Fruit fly (Drosophila melanogaster) whole organism, embryonic: ENCODE results near the gene Ppm1.

Source experiments
- Adf1 ChIP-seq: fragments of 200-800 bp; sonication (Bioruptor generic); IDR thresholded peaks from 2 replicates; pipeline ENCODE4 v1.3.6; 2022; ENCODE audit warnings: missing biosample characterization, missing genetic modification characterization
- BEAF-32 ChIP-seq: fragments of 200-800 bp; sonication (Bioruptor generic); optimal IDR thresholded peaks from 3 replicates; lab custom pipeline; 2017; ENCODE audit warnings: missing biosample characterization, missing genetic modification characterization, mild to moderate bottlenecking, moderate library complexity, missing genetic modification reagents
- C15 ChIP-seq: fragments of 200-800 bp; sonication (Bioruptor generic); IDR thresholded peaks from 3 replicates; pipeline ENCODE4 v1.3.6; 2022; ENCODE audit warnings: missing biosample characterization, missing genetic modification characterization
- CG10209 ChIP-seq: fragments of 200-800 bp; sonication (Bioruptor generic); optimal IDR thresholded peaks from 3 replicates; lab custom pipeline; 2017; ENCODE audit warnings: missing biosample characterization, mild to moderate bottlenecking, missing genetic modification characterization, missing genetic modification reagents
- CG10321 ChIP-seq: fragments of 200-800 bp; sonication (Bioruptor generic); IDR thresholded peaks from 2 replicates; pipeline ENCODE4 v1.3.6; 2022; ENCODE audit warnings: missing biosample characterization, missing genetic modification characterization
- CG11093 ChIP-seq: fragments of 200-800 bp; sonication (Bioruptor generic); IDR thresholded peaks from 3 replicates; pipeline ENCODE4 v1.3.6; 2022; ENCODE audit warnings: missing biosample characterization, missing genetic modification characterization
- CG11504 ChIP-seq: fragments of 200-800 bp; sonication (Bioruptor generic); optimal IDR thresholded peaks from 3 replicates; lab custom pipeline; 2019; ENCODE audit warnings: missing biosample characterization, mild to moderate bottlenecking, missing genetic modification characterization, moderate library complexity
- CG11560 ChIP-seq: fragments of 200-800 bp; sonication (Bioruptor generic); IDR thresholded peaks from 3 replicates; pipeline ENCODE4 v1.3.6; 2022; ENCODE audit warnings: missing biosample characterization, missing genetic modification characterization
- CG12155 ChIP-seq: fragments of 200-800 bp; sonication (Bioruptor generic); optimal IDR thresholded peaks from 3 replicates; lab custom pipeline; 2016; ENCODE audit warnings: missing biosample characterization, missing genetic modification characterization
- CG14441 ChIP-seq: fragments of 200-800 bp; sonication (Bioruptor generic); IDR thresholded peaks from 2 replicates; pipeline ENCODE4 v1.3.6; 2022; ENCODE audit warnings: missing biosample characterization, missing genetic modification characterization
- CG14667 ChIP-seq: fragments of 200-800 bp; sonication (Bioruptor generic); IDR thresholded peaks from 2 replicates; pipeline ENCODE4 v1.3.6; 2022; ENCODE audit warnings: missing biosample characterization, missing genetic modification characterization
- CG1647 ChIP-seq: fragments of 200-800 bp; sonication (Bioruptor generic); optimal IDR thresholded peaks from 3 replicates; lab custom pipeline; 2016; ENCODE audit warnings: missing biosample characterization, missing genetic modification characterization
- CG17912 ChIP-seq: fragments of 200-800 bp; sonication (Bioruptor generic); optimal IDR thresholded peaks from 2 replicates; lab custom pipeline; 2018; ENCODE audit warnings: missing biosample characterization, mild to moderate bottlenecking, missing genetic modification characterization
- CG18011 ChIP-seq: fragments of 200-800 bp; sonication (Bioruptor generic); optimal IDR thresholded peaks from 2 replicates; lab custom pipeline; 2017; ENCODE audit warnings: missing biosample characterization, missing genetic modification characterization, mild to moderate bottlenecking, moderate library complexity, missing genotype
- CG2120 ChIP-seq: fragments of 200-800 bp; sonication (Bioruptor generic); optimal IDR thresholded peaks from 3 replicates; lab custom pipeline; 2016; ENCODE audit warnings: missing biosample characterization, missing genetic modification characterization
- CG5953 ChIP-seq: fragments of 200-800 bp; sonication (Bioruptor generic); IDR thresholded peaks from 2 replicates; pipeline ENCODE4 v1.3.6; 2022; ENCODE audit warnings: missing biosample characterization, missing genetic modification characterization
- CG7556 ChIP-seq: fragments of 200-800 bp; sonication (Bioruptor generic); optimal IDR thresholded peaks from 2 replicates; lab custom pipeline; 2017; ENCODE audit warnings: missing biosample characterization, mild to moderate bottlenecking, missing genetic modification characterization
- CG8089 ChIP-seq: fragments of 200-800 bp; sonication (Bioruptor generic); optimal IDR thresholded peaks from 3 replicates; lab custom pipeline; 2016; ENCODE audit warnings: missing biosample characterization, missing genetic modification characterization
- CG9797 ChIP-seq: fragments of 200-800 bp; sonication (Bioruptor generic); optimal IDR thresholded peaks from 3 replicates; lab custom pipeline; 2018; ENCODE audit warnings: missing biosample characterization, mild to moderate bottlenecking, missing genetic modification characterization
- CrebB ChIP-seq: fragments of 200-800 bp; sonication (Bioruptor generic); optimal IDR thresholded peaks from 3 replicates; lab custom pipeline; 2018; ENCODE audit warnings: missing biosample characterization, mild to moderate bottlenecking, missing genetic modification characterization
- Dbx ChIP-seq: fragments of 200-800 bp; sonication (Bioruptor generic); IDR thresholded peaks from 3 replicates; pipeline ENCODE4 v1.3.6; 2022; ENCODE audit warnings: missing biosample characterization, missing genetic modification characterization
- Eip74EF ChIP-seq, 2 experiments: fragments of 200-800 bp in 1 of 2; fragments of >200 bp in 1 of 2; sonication (Bioruptor generic) in 1 of 2; optimal IDR thresholded peaks; 2 replicates each; lab custom pipeline; 2017 to 2019; ENCODE audit warnings: missing biosample characterization in 2 of 2, missing genetic modification characterization in 2 of 2, mild to moderate bottlenecking in 1 of 2, moderate library complexity in 1 of 2
- Fer1 ChIP-seq: fragments of 200-800 bp; sonication (Bioruptor generic); optimal IDR thresholded peaks from 2 replicates; lab custom pipeline; 2017; ENCODE audit warnings: missing biosample characterization, mild to moderate bottlenecking, missing genetic modification characterization
- HLH4C ChIP-seq: fragments of 200-800 bp; sonication (Bioruptor generic); IDR thresholded peaks from 3 replicates; pipeline ENCODE4 v1.3.6; 2022; ENCODE audit warnings: missing biosample characterization, missing genetic modification characterization; ENCODE audit not compliant: partially characterized antibody
- HLH54F ChIP-seq: fragments of 200-800 bp; sonication (Bioruptor generic); optimal IDR thresholded peaks from 3 replicates; lab custom pipeline; 2016; ENCODE audit warnings: missing biosample characterization, missing genetic modification characterization
- HmgZ ChIP-seq: fragments of 200-800 bp; sonication (Bioruptor generic); optimal IDR thresholded peaks from 2 replicates; lab custom pipeline; 2018; ENCODE audit warnings: missing biosample characterization, mild to moderate bottlenecking, missing genetic modification characterization
- Hmr ChIP-seq: fragments of 200-800 bp; sonication (Bioruptor generic); optimal IDR thresholded peaks from 3 replicates; lab custom pipeline; 2017; ENCODE audit warnings: mild to moderate bottlenecking, missing biosample characterization, missing genetic modification reagents, missing genetic modification characterization
- Lpt ChIP-seq: fragments of >200 bp; optimal IDR thresholded peaks from 2 replicates; lab custom pipeline; 2018; ENCODE audit warnings: missing biosample characterization, missing genetic modification characterization
- Nf-YC ChIP-seq: fragments of 200-800 bp; optimal IDR thresholded peaks from 3 replicates; lab custom pipeline; 2019; ENCODE audit warnings: missing biosample characterization, mild to moderate bottlenecking, missing genetic modification characterization, moderate library complexity
- Oli ChIP-seq: fragments of 200-800 bp; sonication (Bioruptor generic); optimal IDR thresholded peaks from 2 replicates; lab custom pipeline; 2018; ENCODE audit warnings: missing biosample characterization, mild to moderate bottlenecking, missing genetic modification characterization, moderate library complexity
- Vsx1 ChIP-seq: fragments of 200-800 bp; sonication (Bioruptor generic); optimal IDR thresholded peaks from 2 replicates; lab custom pipeline; 2017; ENCODE audit warnings: missing biosample characterization, mild to moderate bottlenecking, missing genetic modification characterization, missing genetic modification reagents
- ap ChIP-seq: fragments of 200-800 bp; sonication (Bioruptor generic); IDR thresholded peaks from 2 replicates; pipeline ENCODE4 v1.3.6; 2022; ENCODE audit warnings: missing biosample characterization, missing genetic modification characterization
- chn ChIP-seq: fragments of 200-800 bp; sonication (Bioruptor generic); optimal IDR thresholded peaks from 2 replicates; lab custom pipeline; 2016; ENCODE audit warnings: missing biosample characterization, missing genetic modification characterization
- da ChIP-seq: fragments of 200-800 bp; sonication (Bioruptor generic); optimal IDR thresholded peaks from 2 replicates; lab custom pipeline; 2016; ENCODE audit warnings: missing biosample characterization, missing genetic modification characterization
- danr ChIP-seq: fragments of 200-800 bp; sonication (Bioruptor generic); IDR thresholded peaks from 2 replicates; pipeline ENCODE4 v1.3.6; 2022; ENCODE audit warnings: missing biosample characterization, missing genetic modification characterization
- dati ChIP-seq: fragments of 200-800 bp; sonication (Bioruptor generic); IDR thresholded peaks from 2 replicates; pipeline ENCODE4 v1.3.6; 2022; ENCODE audit warnings: missing biosample characterization, missing genetic modification characterization
- dm ChIP-seq: fragments of 200-800 bp; sonication (Bioruptor generic); optimal IDR thresholded peaks from 3 replicates; lab custom pipeline; 2016; ENCODE audit warnings: missing biosample characterization, missing genetic modification characterization
- ems ChIP-seq: fragments of 200-800 bp; sonication (Bioruptor generic); optimal IDR thresholded peaks from 3 replicates; lab custom pipeline; 2016; ENCODE audit warnings: missing biosample characterization, missing genetic modification characterization
- gt ChIP-seq: fragments of 200-800 bp; sonication (Bioruptor generic); IDR thresholded peaks from 2 replicates; pipeline ENCODE4 v1.3.6; 2022; ENCODE audit warnings: missing biosample characterization, missing genetic modification characterization
- inv ChIP-seq: fragments of 200-800 bp; sonication (Bioruptor generic); IDR thresholded peaks from 2 replicates; pipeline ENCODE4 v1.3.6; 2022; ENCODE audit warnings: missing biosample characterization, missing genetic modification characterization; ENCODE audit not compliant: partially characterized antibody
- kay ChIP-seq: fragments of 200-800 bp; sonication (Bioruptor generic); optimal IDR thresholded peaks from 2 replicates; lab custom pipeline; 2016; ENCODE audit warnings: missing biosample characterization, missing genetic modification characterization
- lab ChIP-seq: fragments of 200-800 bp; sonication (Bioruptor generic); optimal IDR thresholded peaks from 3 replicates; lab custom pipeline; 2017; ENCODE audit warnings: missing biosample characterization, missing genetic modification characterization, mild to moderate bottlenecking, moderate library complexity, missing genetic modification reagents
- lilli ChIP-seq: fragments of 200-800 bp; sonication (Bioruptor generic); optimal IDR thresholded peaks from 3 replicates; lab custom pipeline; 2016; ENCODE audit warnings: missing biosample characterization, missing genetic modification characterization
- peb ChIP-seq: fragments of 200-800 bp; sonication (Bioruptor generic); IDR thresholded peaks from 2 replicates; pipeline ENCODE4 v1.3.6; 2022; ENCODE audit warnings: missing biosample characterization, missing genetic modification characterization
- run ChIP-seq: fragments of 200-800 bp; sonication (Bioruptor generic); optimal IDR thresholded peaks from 3 replicates; lab custom pipeline; 2018; ENCODE audit warnings: missing biosample characterization, mild to moderate bottlenecking, missing genetic modification characterization
- salm ChIP-seq: fragments of 200-800 bp; sonication (Bioruptor generic); optimal IDR thresholded peaks from 2 replicates; lab custom pipeline; 2018; ENCODE audit warnings: missing biosample characterization, mild to moderate bottlenecking, missing genetic modification characterization
- sisA ChIP-seq: fragments of 200-800 bp; sonication (Bioruptor generic); IDR thresholded peaks from 2 replicates; pipeline ENCODE4 v1.3.6; 2022; ENCODE audit warnings: missing biosample characterization, missing genetic modification characterization
- tgo ChIP-seq: fragments of 200-800 bp; sonication (Bioruptor generic); IDR thresholded peaks from 3 replicates; pipeline ENCODE4 v1.3.6; 2022; ENCODE audit warnings: missing biosample characterization, missing genetic modification characterization
- usp ChIP-seq: fragments of >200 bp; optimal IDR thresholded peaks from 2 replicates; lab custom pipeline; 2017; ENCODE audit warnings: missing biosample characterization, missing genetic modification characterization
- vvl ChIP-seq: fragments of 200-800 bp; sonication (Bioruptor generic); IDR thresholded peaks from 2 replicates; pipeline ENCODE4 v1.3.6; 2022; ENCODE audit warnings: missing biosample characterization, missing genetic modification characterization
- z ChIP-seq: fragments of 200-800 bp; sonication (Bioruptor generic); IDR thresholded peaks from 3 replicates; pipeline ENCODE4 v1.3.6; 2022; ENCODE audit warnings: missing biosample characterization, missing genetic modification characterization

The Ppm1 gene

DNA sequence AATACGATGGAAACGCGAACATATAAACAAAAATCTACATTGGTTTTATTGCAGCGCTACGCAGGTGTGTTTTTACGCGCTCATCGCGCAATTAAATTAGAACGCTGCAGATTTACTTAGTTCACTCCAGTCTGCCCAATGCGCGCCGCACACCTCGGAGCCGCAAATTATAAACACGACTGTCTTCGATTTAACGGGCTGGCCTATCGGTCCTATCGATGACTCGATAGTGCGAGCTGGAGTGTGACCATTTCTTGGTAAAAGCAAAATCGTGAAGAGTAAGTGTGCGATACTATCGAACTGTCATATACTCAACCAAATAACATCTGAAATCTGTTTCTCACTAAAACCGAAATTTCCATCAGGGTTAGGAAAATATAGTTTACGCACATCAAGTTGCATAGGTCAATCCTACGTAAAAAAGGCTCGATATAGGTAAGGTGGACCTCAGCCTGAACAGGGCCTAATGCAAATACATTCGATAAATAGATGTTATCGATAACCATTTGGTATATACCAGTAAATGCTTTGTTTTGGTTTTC lies 40.6 kb upstream of the Ppm1 start, which contains the start of the genes klar and BORCS6 (continued):
- peak; percentile 4 for TF ChIP-seq CG7556 (GFP tag; lab: Kevin White, UChicago)
- TF ChIP-seq run (tag; lab: Kevin White, UChicago): peak; percentile 29
- peak; percentile 61 for TF ChIP-seq CG11504
- no peak for TF ChIP-seq danr (GFP tag; lab: Robert Waterston, UW)
- 0 out of 2 replicates have a peak, but pooled peaks have one; percentile 8 for TF ChIP-seq peb (GFP tag; lab: Robert Waterston, UW)
- TF ChIP-seq Hmr (GFP tag; lab: Kevin White, UChicago): peak; percentile 78
- TF ChIP-seq CG17912 (GFP tag; lab: Kevin White, UChicago): peak; percentile 3
- TF ChIP-seq Adf1 (GFP tag; lab: Robert Waterston, UW): no peak; the same call in 1 of the 2 replicates
- TF ChIP-seq CG11560 (tag; lab: Robert Waterston, UW): peak; percentile 99
- peak; percentile 21; the same call in 1 of the 2 replicates for TF ChIP-seq CG14441 (GFP tag; lab: Robert Waterston, UW)
- peak; percentile 66 for TF ChIP-seq chn (GFP tag; lab: Kevin White, UChicago)
- peak; percentile 99 for TF ChIP-seq BEAF-32 (GFP tag; lab: Kevin White, UChicago)
- TF ChIP-seq CG10321 (GFP tag; lab: Robert Waterston, UW): no peak
- TF ChIP-seq CG14667 (GFP tag; lab: Robert Waterston, UW): no peak
- peak; percentile 75 for TF ChIP-seq vvl
- peak; percentile 82 for TF ChIP-seq lilli (GFP tag; lab: Kevin White, UChicago)
- TF ChIP-seq sisA: no peak
- TF ChIP-seq gt (GFP tag; lab: Robert Waterston, UW): no peak
- peak; percentile 41 for TF ChIP-seq CrebB
- peak; percentile 3 for TF ChIP-seq CG10209 (GFP tag; lab: Kevin White, UChicago)
- no peak for TF ChIP-seq z (GFP tag; lab: Robert Waterston, UW)
- TF ChIP-seq tgo (GFP tag; lab: Robert Waterston, UW): peak; percentile 41; the same call in 1 of the 3 replicates
- peak; percentile 68 for TF ChIP-seq Nf-YC
- no peak; the same call in 1 of the 2 replicates for TF ChIP-seq ap (GFP tag; lab: Robert Waterston, UW)
- no peak for TF ChIP-seq ems (GFP tag; lab: Kevin White, UChicago)
- TF ChIP-seq HmgZ (tag; lab: Kevin White, UChicago): peak; percentile 68
- TF ChIP-seq Fer1: peak; percentile 53
- peak; percentile 86 for TF ChIP-seq CG2120 (GFP tag; lab: Kevin White, UChicago)
- peak; percentile 6 for TF ChIP-seq Vsx1 (GFP tag; lab: Kevin White, UChicago)
- TF ChIP-seq Oli: peak; percentile 36
- peak; percentile 95 for TF ChIP-seq inv (GFP tag; lab: Robert Waterston, UW)
- TF ChIP-seq Eip74EF (GFP tag; optimal IDR thresholded peaks at IDR 0.05; lab: Kevin White, UChicago): no peak
- no peak for TF ChIP-seq Lpt (GFP tag; lab: Kevin White, UChicago)
- peak; percentile 63 for TF ChIP-seq CG8089
- no peak for TF ChIP-seq C15 (GFP tag; lab: Robert Waterston, UW)
- no peak for TF ChIP-seq CG5953 (GFP tag; lab: Robert Waterston, UW)
- peak; percentile 75 for TF ChIP-seq HLH54F
- peak; percentile 97 for TF ChIP-seq CG9797 (GFP tag; lab: Kevin White, UChicago)
- peak; percentile 96 for TF ChIP-seq HLH4C (GFP tag; lab: Robert Waterston, UW)
- TF ChIP-seq da: peak; percentile 28
- peak; percentile 46 for TF ChIP-seq CG12155 (GFP tag; lab: Kevin White, UChicago)
- TF ChIP-seq dati: no peak
- TF ChIP-seq dm (GFP tag; lab: Kevin White, UChicago): peak; percentile 59
- TF ChIP-seq usp: no peak
- TF ChIP-seq CG11093 (GFP tag; lab: Robert Waterston, UW): no peak
- TF ChIP-seq CG18011 (GFP tag; lab: Kevin White, UChicago): peak; percentile 43
- peak; percentile 55 for TF ChIP-seq kay (GFP tag; lab: Kevin White, UChicago)
- peak; percentile 54 for TF ChIP-seq lab (GFP tag; lab: Kevin White, UChicago)
- no peak for TF ChIP-seq CG1647 (GFP tag; lab: Kevin White, UChicago)
- no peak for TF ChIP-seq salm (tag; lab: Kevin White, UChicago)
- peak; percentile 68 for TF ChIP-seq Dbx (GFP tag; lab: Robert Waterston, UW)
